Fruit fly (Drosophila melanogaster) whole organism, embryonic: Measurements from ENCODE around the gene CG5882.

Experiments
- Atf-2 ChIP-seq: fragments of 200-800 bp; sonication (Bioruptor generic); optimal IDR thresholded peaks from 2 replicates; lab custom pipeline; 2016; ENCODE audit warnings: missing biosample characterization, missing genetic modification characterization
- Bteb2 ChIP-seq: fragments of 200-800 bp; sonication (Bioruptor generic); optimal IDR thresholded peaks from 2 replicates; lab custom pipeline; 2016; ENCODE audit warnings: missing biosample characterization, missing genetic modification characterization
- CG10274 ChIP-seq: fragments of 200-800 bp; sonication (Bioruptor generic); optimal IDR thresholded peaks from 3 replicates; lab custom pipeline; 2017; ENCODE audit warnings: missing biosample characterization, mild to moderate bottlenecking, missing genetic modification characterization
- CG10431 ChIP-seq: fragments of 200-800 bp; sonication (Bioruptor generic); optimal IDR thresholded peaks from 3 replicates; lab custom pipeline; 2018; ENCODE audit warnings: missing biosample characterization, mild to moderate bottlenecking, missing genetic modification characterization
- CG10462 ChIP-seq: fragments of 200-800 bp; sonication (Bioruptor generic); optimal IDR thresholded peaks from 2 replicates; lab custom pipeline; 2016; ENCODE audit warnings: missing biosample characterization, missing genetic modification characterization
- CG14441 ChIP-seq: fragments of 200-800 bp; sonication (Bioruptor generic); IDR thresholded peaks from 2 replicates; pipeline ENCODE4 v1.3.6; 2022; ENCODE audit warnings: missing biosample characterization, missing genetic modification characterization
- CG14710 ChIP-seq: fragments of 200-800 bp; sonication (Bioruptor generic); optimal IDR thresholded peaks from 3 replicates; lab custom pipeline; 2019; ENCODE audit warnings: missing biosample characterization, mild to moderate bottlenecking, missing genetic modification characterization, moderate library complexity
- CG1529 ChIP-seq: fragments of 200-800 bp; sonication (Bioruptor generic); optimal IDR thresholded peaks from 3 replicates; lab custom pipeline; 2018; ENCODE audit warnings: missing biosample characterization, missing genetic modification characterization
- CG1647 ChIP-seq: fragments of 200-800 bp; sonication (Bioruptor generic); optimal IDR thresholded peaks from 3 replicates; lab custom pipeline; 2016; ENCODE audit warnings: missing biosample characterization, missing genetic modification characterization
- CG16779 ChIP-seq: fragments of 200-800 bp; sonication (Bioruptor generic); IDR thresholded peaks from 2 replicates; pipeline ENCODE4 v1.3.6; 2022; ENCODE audit warnings: missing biosample characterization, missing genetic modification characterization
- CG18262 ChIP-seq: fragments of 200-800 bp; optimal IDR thresholded peaks from 3 replicates; lab custom pipeline; 2019; ENCODE audit warnings: missing biosample characterization, mild to moderate bottlenecking, missing genetic modification characterization, moderate library complexity
- CG18599 ChIP-seq: fragments of 200-800 bp; sonication (Bioruptor generic); optimal IDR thresholded peaks from 3 replicates; lab custom pipeline; 2017; ENCODE audit warnings: missing biosample characterization, missing genetic modification characterization, mild to moderate bottlenecking, moderate library complexity, missing genetic modification reagents
- CG18764 ChIP-seq: fragments of 200-800 bp; sonication (Bioruptor generic); optimal IDR thresholded peaks from 3 replicates; lab custom pipeline; 2016; ENCODE audit warnings: missing biosample characterization, missing genetic modification characterization
- CG3065 ChIP-seq: fragments of 200-800 bp; sonication (Bioruptor generic); optimal IDR thresholded peaks from 2 replicates; lab custom pipeline; 2016; ENCODE audit warnings: missing biosample characterization, missing genetic modification characterization
- CG31441 ChIP-seq: fragments of 200-800 bp; sonication (Bioruptor generic); IDR thresholded peaks from 2 replicates; pipeline ENCODE4 v1.3.6; 2022; ENCODE audit warnings: missing biosample characterization, missing genetic modification characterization
- CG3163 ChIP-seq: fragments of 200-800 bp; sonication (Bioruptor generic); optimal IDR thresholded peaks from 3 replicates; lab custom pipeline; 2016; ENCODE audit warnings: missing biosample characterization, missing genetic modification characterization
- CG3281 ChIP-seq: fragments of 200-800 bp; sonication (Bioruptor generic); optimal IDR thresholded peaks from 3 replicates; lab custom pipeline; 2017; ENCODE audit warnings: missing biosample characterization, mild to moderate bottlenecking, missing genetic modification characterization
- CG4424 ChIP-seq: fragments of 200-800 bp; sonication (Bioruptor generic); optimal IDR thresholded peaks from 3 replicates; lab custom pipeline; 2016; ENCODE audit warnings: missing biosample characterization, missing genetic modification characterization
- CG6254 ChIP-seq: fragments of 200-800 bp; sonication (Bioruptor generic); optimal IDR thresholded peaks from 3 replicates; lab custom pipeline; 2017; ENCODE audit warnings: mild to moderate bottlenecking, missing biosample characterization, missing genetic modification reagents, missing genetic modification characterization
- CG7786 ChIP-seq: fragments of 200-800 bp; sonication (Bioruptor generic); optimal IDR thresholded peaks from 2 replicates; lab custom pipeline; 2016; ENCODE audit warnings: missing biosample characterization, missing genetic modification characterization
- CG8089 ChIP-seq: fragments of 200-800 bp; sonication (Bioruptor generic); optimal IDR thresholded peaks from 3 replicates; lab custom pipeline; 2016; ENCODE audit warnings: missing biosample characterization, missing genetic modification characterization
- Dip2 ChIP-seq: fragments of 200-800 bp; sonication (Bioruptor generic); IDR thresholded peaks from 2 replicates; pipeline ENCODE4 v1.3.6; 2022; ENCODE audit warnings: missing biosample characterization, missing genetic modification characterization
- Doc3 ChIP-seq: fragments of 200-800 bp; sonication (Bioruptor generic); IDR thresholded peaks from 3 replicates; pipeline ENCODE4 v1.3.6; 2022; ENCODE audit warnings: missing biosample characterization, missing genetic modification characterization; ENCODE audit not compliant: partially characterized antibody
- E2f1 ChIP-seq: fragments of 200-800 bp; sonication (Bioruptor generic); IDR thresholded peaks from 2 replicates; pipeline ENCODE4 v1.3.6; 2022; ENCODE audit warnings: missing biosample characterization, missing genetic modification characterization
- NC2α ChIP-seq: fragments of 200-800 bp; sonication (Bioruptor generic); optimal IDR thresholded peaks from 2 replicates; lab custom pipeline; 2016; ENCODE audit warnings: missing biosample characterization, missing genetic modification characterization
- NC2β ChIP-seq: fragments of 200-800 bp; sonication (Bioruptor generic); optimal IDR thresholded peaks from 2 replicates; lab custom pipeline; 2016; ENCODE audit warnings: missing biosample characterization, missing genetic modification characterization
- Rx ChIP-seq: fragments of 200-800 bp; sonication (Bioruptor generic); IDR thresholded peaks from 2 replicates; pipeline ENCODE4 v1.3.6; 2022; ENCODE audit warnings: missing biosample characterization, missing genetic modification characterization
- Side ChIP-seq: fragments of 200-800 bp; sonication (Bioruptor generic); optimal IDR thresholded peaks from 2 replicates; lab custom pipeline; 2016; ENCODE audit warnings: missing biosample characterization, missing genetic modification characterization
- Spps ChIP-seq: fragments of 200-800 bp; sonication (Bioruptor generic); optimal IDR thresholded peaks from 2 replicates; lab custom pipeline; 2018; ENCODE audit warnings: missing biosample characterization, mild to moderate bottlenecking, missing genetic modification characterization
- Sry-β ChIP-seq: fragments of 200-800 bp; sonication (Bioruptor generic); optimal IDR thresholded peaks from 2 replicates; lab custom pipeline; 2018; ENCODE audit warnings: missing biosample characterization, mild to moderate bottlenecking, missing genetic modification characterization, moderate library complexity
- Sry-δ ChIP-seq: fragments of 200-800 bp; sonication (Bioruptor generic); optimal IDR thresholded peaks from 2 replicates; lab custom pipeline; 2016; ENCODE audit warnings: missing biosample characterization, missing genetic modification characterization
- Stat92E ChIP-seq, 3 experiments: fragments of >200 bp in 2 of 3; fragments of 200-800 bp in 1 of 3; sonication (Bioruptor generic) in 1 of 3; optimal IDR thresholded peaks; 2 replicates each; lab custom pipeline; 2017 to 2019; ENCODE audit warnings: missing biosample characterization in 3 of 3, missing genetic modification characterization in 3 of 3, mild to moderate bottlenecking in 1 of 3, moderate library complexity in 1 of 3
- Taf1 ChIP-seq: fragments of 200-800 bp; sonication (Bioruptor generic); IDR thresholded peaks from 2 replicates; pipeline ENCODE4 v1.3.6; 2022; ENCODE audit warnings: missing biosample characterization, missing genetic modification characterization
- YL-1 ChIP-seq: fragments of 200-800 bp; sonication (Bioruptor generic); optimal IDR thresholded peaks from 3 replicates; lab custom pipeline; 2017; ENCODE audit warnings: missing biosample characterization, mild to moderate bottlenecking, missing genetic modification characterization
- ara ChIP-seq: fragments of 200-800 bp; sonication (Bioruptor generic); IDR thresholded peaks from 2 replicates; pipeline ENCODE4 v1.3.6; 2022; ENCODE audit warnings: missing biosample characterization, missing genetic modification characterization
- crp ChIP-seq, 2 experiments: fragments of 200-800 bp; sonication (Bioruptor generic); optimal IDR thresholded peaks; 2 replicates in 1 of 2; 3 replicates in 1 of 2; lab custom pipeline; 2017; ENCODE audit warnings: missing biosample characterization in 2 of 2, missing genetic modification characterization in 2 of 2, mild to moderate bottlenecking in 1 of 2, moderate library complexity in 1 of 2
- dpn ChIP-seq, 2 experiments: fragments of 200-800 bp; sonication (Bioruptor generic); optimal IDR thresholded peaks; 3 replicates each; lab custom pipeline; 2016; ENCODE audit warnings: missing biosample characterization in 2 of 2, missing genetic modification characterization in 2 of 2
- her ChIP-seq: fragments of 200-800 bp; sonication (Bioruptor generic); optimal IDR thresholded peaks from 2 replicates; lab custom pipeline; 2016; ENCODE audit warnings: missing biosample characterization, missing genetic modification characterization
- oc ChIP-seq: fragments of 200-800 bp; sonication (Bioruptor generic); optimal IDR thresholded peaks from 2 replicates; lab custom pipeline; 2018; ENCODE audit warnings: missing biosample characterization, mild to moderate bottlenecking, missing genetic modification characterization, moderate library complexity
- otp ChIP-seq: fragments of 200-800 bp; sonication (Bioruptor generic); IDR thresholded peaks from 3 replicates; pipeline ENCODE4, ENCODE4 v1.3.6; 2022; ENCODE audit warnings: missing biosample characterization, missing genetic modification characterization
- pfk ChIP-seq: fragments of 200-800 bp; sonication (Bioruptor generic); optimal IDR thresholded peaks from 2 replicates; lab custom pipeline; 2018; ENCODE audit warnings: missing biosample characterization, mild to moderate bottlenecking, missing genetic modification characterization, moderate library complexity
- repo ChIP-seq: fragments of 200-800 bp; sonication (Bioruptor generic); optimal IDR thresholded peaks from 2 replicates; lab custom pipeline; 2016; ENCODE audit warnings: missing biosample characterization, missing genetic modification characterization
- row ChIP-seq: fragments of 200-800 bp; sonication (Bioruptor generic); IDR thresholded peaks from 3 replicates; pipeline ENCODE4 v1.3.6; 2022; ENCODE audit warnings: missing biosample characterization, missing genetic modification characterization
- sna ChIP-seq: fragments of 200-800 bp; sonication (Bioruptor generic); IDR thresholded peaks from 2 replicates; pipeline ENCODE4 v1.3.6; 2022; ENCODE audit warnings: missing biosample characterization, missing genetic modification characterization; ENCODE audit not compliant: partially characterized antibody
- tna ChIP-seq: fragments of 200-800 bp; sonication (Bioruptor generic); IDR thresholded peaks from 2 replicates; pipeline ENCODE4 v1.3.6; 2022; ENCODE audit warnings: missing biosample characterization, missing genetic modification characterization; ENCODE audit not compliant: partially characterized antibody
- unc-4 ChIP-seq: fragments of 200-800 bp; sonication (Bioruptor generic); IDR thresholded peaks from 2 replicates; pipeline ENCODE4 v1.3.6; 2022; ENCODE audit warnings: missing biosample characterization, missing genetic modification characterization; ENCODE audit not compliant: partially characterized antibody
- vfl ChIP-seq: fragments of 200-800 bp; sonication (Bioruptor generic); optimal IDR thresholded peaks from 2 replicates; lab custom pipeline; 2016; ENCODE audit warnings: missing biosample characterization, missing genetic modification characterization
- wek ChIP-seq: fragments of 200-800 bp; sonication (Bioruptor generic); optimal IDR thresholded peaks from 3 replicates; lab custom pipeline; 2018; ENCODE audit warnings: missing biosample characterization, mild to moderate bottlenecking, missing genetic modification characterization, moderate library complexity
- zen2 ChIP-seq: fragments of 200-800 bp; sonication (Bioruptor generic); IDR thresholded peaks from 3 replicates; pipeline ENCODE4 v1.3.6; 2022; ENCODE audit warnings: missing biosample characterization, missing genetic modification characterization; ENCODE audit not compliant: partially characterized antibody

The CG5882 gene

dm6 chr3R:27150685-27151515 is 32.5 kb downstream of the CG5882 start, which contains the start of gene CG6051:
CG6051 (minus strand) TSS chr3R:27151069.
- peak; percentile 45 for TF ChIP-seq oc (tag; lab: Kevin White, UChicago)
- TF ChIP-seq CG8089 (GFP tag; lab: Kevin White, UChicago) = peak; percentile 53
- peak; percentile 47 for TF ChIP-seq Sry-β (GFP tag; lab: Kevin White, UChicago)
- TF ChIP-seq her (GFP tag; lab: Kevin White, UChicago) = peak; percentile 52
- TF ChIP-seq unc-4 = no peak
- peak; percentile 57 for TF ChIP-seq wek (GFP tag; lab: Kevin White, UChicago)
- TF ChIP-seq tna (GFP tag; lab: Robert Waterston, UW) = no peak
- no peak for TF ChIP-seq E2f1 (GFP tag; lab: Robert Waterston, UW)
- no peak for TF ChIP-seq Taf1 (GFP tag; lab: Robert Waterston, UW)
- TF ChIP-seq crp (GFP tag; optimal IDR thresholded peaks at IDR 0.05; lab: Kevin White, UChicago) = no peak
- no peak for TF ChIP-seq CG14441 (GFP tag; lab: Robert Waterston, UW)
- no peak for TF ChIP-seq sna
- TF ChIP-seq CG6254 (GFP tag; lab: Kevin White, UChicago) = no peak
- TF ChIP-seq Sry-δ = peak; percentile 23
- peak; percentile 68 for TF ChIP-seq CG18599 (GFP tag; lab: Kevin White, UChicago)
- peak; percentile 16 for TF ChIP-seq CG18764 (GFP tag; lab: Kevin White, UChicago)
- TF ChIP-seq CG31441 (GFP tag; lab: Robert Waterston, UW) = no peak
- TF ChIP-seq Atf-2 (GFP tag; lab: Kevin White, UChicago) = peak; percentile 41
- TF ChIP-seq CG1647 (GFP tag; lab: Kevin White, UChicago) = peak; percentile 17
- no peak for TF ChIP-seq Rx
- no peak for TF ChIP-seq CG1529
- peak; percentile 66 for TF ChIP-seq NC2β
- TF ChIP-seq NC2α = no peak
- TF ChIP-seq Side = peak; percentile 41
- peak in 1 of 3 experiments; percentile 77 for TF ChIP-seq Stat92E (GFP tag; optimal IDR thresholded peaks at IDR 0.05; lab: Kevin White, UChicago)
- peak; percentile 58 for TF ChIP-seq CG10431 (GFP tag; lab: Kevin White, UChicago)
- no peak for TF ChIP-seq zen2
- TF ChIP-seq CG18262 (tag; lab: Kevin White, UChicago) = peak; percentile 59
- no peak for TF ChIP-seq CG16779 (GFP tag; lab: Robert Waterston, UW)
- TF ChIP-seq CG4424 = peak; percentile 57
- TF ChIP-seq YL-1 (GFP tag; lab: Kevin White, UChicago) = peak; percentile 52
- peak; percentile 57 for TF ChIP-seq CG3281 (GFP tag; lab: Kevin White, UChicago)
- no peak for TF ChIP-seq row (GFP tag; lab: Robert Waterston, UW)
- peak; percentile 33 for TF ChIP-seq repo (GFP tag; lab: Kevin White, UChicago)
- TF ChIP-seq Bteb2 (GFP tag; lab: Kevin White, UChicago) = no peak
- TF ChIP-seq Doc3 = no peak
- peak; percentile 2 for TF ChIP-seq vfl
- no peak for TF ChIP-seq Dip2 (GFP tag; lab: Robert Waterston, UW)
- TF ChIP-seq CG14710 = peak; percentile 82
- TF ChIP-seq CG10274 (GFP tag; lab: Kevin White, UChicago) = no peak
- no peak for TF ChIP-seq otp (GFP tag; lab: Robert Waterston, UW)
- peak; percentile 38 for TF ChIP-seq CG7786 (GFP tag; lab: Kevin White, UChicago)
- peak; percentile 41 to 43 for TF ChIP-seq dpn (GFP tag; optimal IDR thresholded peaks at IDR 0.05; lab: Kevin White, UChicago)
- TF ChIP-seq ara = no peak
- no peak for TF ChIP-seq Spps
- TF ChIP-seq pfk = peak; percentile 48
- TF ChIP-seq CG10462 (GFP tag; lab: Kevin White, UChicago) = no peak
- no peak for TF ChIP-seq CG3065 (GFP tag; lab: Kevin White, UChicago)
- TF ChIP-seq CG3163 (GFP tag; lab: Kevin White, UChicago) = no peak
